Worm (Caenorhabditis elegans): ENCODE results near the gene sri-65.
A peak's percentile ranks its signal among the peaks of the same experiment; 100 is the strongest.
"Not testable (repeated sequence)": the region's sequence is repeated elsewhere in the genome, so short reads cannot be mapped to it uniquely, and the experiment has no call there.

The sri-65 gene

DNA sequence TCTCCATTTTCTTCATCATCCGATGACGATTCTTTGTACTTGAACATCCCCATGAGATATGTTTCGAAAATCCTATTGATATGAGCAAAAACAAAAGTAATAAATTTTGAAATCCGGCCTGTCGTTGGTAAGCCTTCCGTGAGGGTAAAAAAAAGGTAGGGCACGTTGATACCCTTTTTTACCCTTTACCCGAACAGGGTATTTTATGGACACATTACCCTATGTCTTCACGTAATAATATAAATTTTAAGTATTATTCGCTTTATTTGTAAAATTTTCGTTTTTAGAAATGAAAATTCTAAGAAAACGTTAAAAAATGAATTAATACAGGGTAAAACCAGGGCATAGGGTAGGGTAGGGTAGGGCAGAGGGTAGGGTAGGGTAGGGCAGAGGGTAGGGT, 4.4 kb downstream of the sri-65 start, which contains the start of gene F13A7.7:
TSS of gene F13A7.7 (minus strand) at position 101 of the 400 bp plus-strand sequence.
- not testable (repeated sequence) for TF ChIP-seq ceh-82 (tag; optimal IDR thresholded peaks at IDR 0.05); ama-1 (optimal IDR thresholded peaks at IDR 0.05); zag-1 (tag; optimal IDR thresholded peaks at IDR 0.05)

- TF ChIP-seq zag-1 (tag; optimal IDR thresholded peaks at IDR 0.05) (no peak), mml-1 (tag; optimal IDR thresholded peaks at IDR 0.05) (no peak), ceh-16 (tag; optimal IDR thresholded peaks at IDR 0.05) (no peak), elt-1 (tag; optimal IDR thresholded peaks at IDR 0.05) (no peak), nhr-28 (tag; optimal IDR thresholded peaks at IDR 0.05) (no peak), lin-39 (tag; optimal IDR thresholded peaks at IDR 0.05) (no peak), R02D3.7 (tag; optimal IDR thresholded peaks at IDR 0.05) (no peak), ceh-82 (tag; optimal IDR thresholded peaks at IDR 0.05) (no peak)
These were observed 5.2 kb downstream of the sri-65 start for ce11 chrV:16382949-16383348.

ce11 chrV:16377849-16378248, 10.3 kb downstream of the sri-65 start, which contains the start of gene F13A7.1:
F13A7.1 (minus strand) TSS chrV:16377949.
- TF ChIP-seq pha-4 (tag; optimal IDR thresholded peaks at IDR 0.05) (no peak), hmg-11 (tag; optimal IDR thresholded peaks at IDR 0.05) (no peak), lsy-12 (tag; optimal IDR thresholded peaks at IDR 0.05) (no peak), eor-1 (tag; optimal IDR thresholded peaks at IDR 0.05) (no peak), unc-62 (GFP tag; optimal IDR thresholded peaks at IDR 0.05) (no peak), nhr-77 (tag; optimal IDR thresholded peaks at IDR 0.05) (no peak)

ce11 chrV:16377188-16377587, 11.0 kb downstream of the sri-65 start:
- TF ChIP-seq nhr-76 (tag; optimal IDR thresholded peaks at IDR 0.05) (no peak), ztf-11 (tag; optimal IDR thresholded peaks at IDR 0.05) (no peak), nhr-67 (tag; optimal IDR thresholded peaks at IDR 0.05) (no peak), unc-62 (GFP tag; optimal IDR thresholded peaks at IDR 0.05) (no peak), tbx-2 (tag; optimal IDR thresholded peaks at IDR 0.05) (no peak), R02D3.7 (tag; optimal IDR thresholded peaks at IDR 0.05) (no peak), fkh-10 (GFP tag; optimal IDR thresholded peaks at IDR 0.05) (no peak), aly-2 (tag; optimal IDR thresholded peaks at IDR 0.05) (no peak), sea-2 (GFP tag; optimal IDR thresholded peaks at IDR 0.05) (no peak), zag-1 (tag; optimal IDR thresholded peaks at IDR 0.05) (no peak), mdl-1 (tag; optimal IDR thresholded peaks at IDR 0.05) (no peak), ceh-82 (tag; optimal IDR thresholded peaks at IDR 0.05) (no peak), ztf-4 (tag; optimal IDR thresholded peaks at IDR 0.05) (no peak)

DNA sequence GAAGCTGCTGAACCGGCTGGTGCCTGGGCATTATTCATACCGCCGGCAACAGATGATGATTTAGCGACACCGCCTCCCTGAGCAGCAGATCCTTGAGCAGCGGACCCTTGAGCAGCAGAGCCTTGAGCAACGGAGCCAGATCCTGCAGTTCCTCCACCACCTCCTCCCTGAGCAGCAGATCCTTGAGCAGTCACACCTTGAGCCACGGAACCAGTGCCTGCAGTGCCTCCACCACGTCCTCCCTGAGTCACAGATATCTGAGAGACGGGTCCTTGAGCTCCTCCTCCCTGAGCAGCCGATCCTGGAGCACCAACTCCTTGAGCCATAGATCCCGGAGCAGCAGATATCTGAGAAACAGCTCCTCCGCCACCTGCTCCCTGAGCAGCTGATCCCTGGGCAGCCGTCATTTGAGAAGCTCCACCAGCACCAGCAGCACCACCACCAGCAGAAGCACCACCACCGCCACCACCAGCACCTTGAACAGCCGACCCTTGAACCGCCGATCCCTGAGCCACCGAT, 11.7 kb downstream of the sri-65 start:
- TF ChIP-seq nhr-67 (tag; optimal IDR thresholded peaks at IDR 0.05) (no peak), aly-2 (tag; optimal IDR thresholded peaks at IDR 0.05) (no peak), egl-5 (tag; optimal IDR thresholded peaks at IDR 0.05) (no peak), ceh-9 (tag; optimal IDR thresholded peaks at IDR 0.05) (no peak), ama-1 (optimal IDR thresholded peaks at IDR 0.05) (no peak), ceh-28 (tag; optimal IDR thresholded peaks at IDR 0.05) (no peak), unc-39 (tag; optimal IDR thresholded peaks at IDR 0.05) (no peak), mml-1 (tag; optimal IDR thresholded peaks at IDR 0.05) (no peak), zag-1 (tag; optimal IDR thresholded peaks at IDR 0.05) (no peak), pha-4 (tag; optimal IDR thresholded peaks at IDR 0.05) (no peak)

ce11 chrV:16374676-16375075, 13.5 kb downstream of the sri-65 start, which contains the start of gene srv-34:
srv-34 (minus strand) TSS chrV:16374776.
- TF ChIP-seq egl-27 (tag; optimal IDR thresholded peaks at IDR 0.05), result no peak
- TF ChIP-seq ama-1 (optimal IDR thresholded peaks at IDR 0.05), result no peak

DNA sequence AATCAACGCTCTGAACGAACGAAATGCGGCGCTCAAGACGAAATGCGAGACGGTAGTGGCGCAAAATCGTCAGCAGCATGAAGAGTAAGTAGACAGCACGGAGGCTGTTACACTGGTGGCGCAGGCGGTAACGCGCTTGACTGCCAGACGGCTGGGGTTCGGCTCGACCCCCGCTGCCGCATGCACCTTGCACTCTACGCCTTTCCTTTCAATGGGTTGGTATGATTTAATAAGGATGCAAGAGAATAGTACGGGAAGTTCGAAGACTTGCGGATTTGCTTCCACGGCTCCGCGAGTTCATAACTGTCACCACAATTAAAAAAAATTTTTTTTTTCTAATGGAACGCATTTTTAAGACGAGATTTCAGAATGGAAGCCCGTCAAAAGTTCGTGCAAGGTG, 18.1 kb downstream of the sri-65 start:
- peak; percentile 64 for TF ChIP-seq nfya-1 (tag; optimal IDR thresholded peaks at IDR 0.05; ENCODE audit: insufficient read depth)
- TF ChIP-seq tbx-2 (tag; optimal IDR thresholded peaks at IDR 0.05), result peak; percentile 63
- TF ChIP-seq daf-12 (tag; optimal IDR thresholded peaks at IDR 0.05), result no peak
- no peak for TF ChIP-seq fos-1 (tag; optimal IDR thresholded peaks at IDR 0.05)
- peak; percentile 25 for TF ChIP-seq pqm-1 (tag; optimal IDR thresholded peaks at IDR 0.05)
- TF ChIP-seq fkh-2 (tag; optimal IDR thresholded peaks at IDR 0.05), result no peak
- TF ChIP-seq lin-15B (tag; optimal IDR thresholded peaks at IDR 0.05), result peak; percentile 48
- no peak for TF ChIP-seq nhr-77 (tag; optimal IDR thresholded peaks at IDR 0.05)
- no peak for TF ChIP-seq nhr-12 (tag; optimal IDR thresholded peaks at IDR 0.05)
- TF ChIP-seq ceh-16 (tag; optimal IDR thresholded peaks at IDR 0.05), result no peak
- TF ChIP-seq jun-1 (tag; optimal IDR thresholded peaks at IDR 0.05), result peak; percentile 66
- peak; percentile 2 for TF ChIP-seq nhr-23 (tag; optimal IDR thresholded peaks at IDR 0.05)
- TF ChIP-seq nhr-43 (tag; optimal IDR thresholded peaks at IDR 0.05; ENCODE audit: poor library complexity, severe bottlenecking), result peak; percentile 73
- peak; percentile 60 for TF ChIP-seq lin-39 (tag; optimal IDR thresholded peaks at IDR 0.05)
- peak; percentile 71 for TF ChIP-seq lsy-12 (tag; optimal IDR thresholded peaks at IDR 0.05)
- peak; percentile 71 for TF ChIP-seq elt-2 (tag; optimal IDR thresholded peaks at IDR 0.05)
- TF ChIP-seq elt-3 (tag; optimal IDR thresholded peaks at IDR 0.05), result peak in 1 of 3 experiments; percentile 8
- TF ChIP-seq unc-39 (tag; optimal IDR thresholded peaks at IDR 0.05), result no peak
- no peak for TF ChIP-seq mdl-1 (tag; optimal IDR thresholded peaks at IDR 0.05)

Measured in whole organism, L3 larva.